Fruit fly (Drosophila melanogaster) whole organism, prepupa: ENCODE data around the gene CG13390.

Experiments used
- Blimp-1 ChIP-seq: fragments of 200-800 bp; sonication (Bioruptor generic); optimal IDR thresholded peaks from 3 replicates; lab custom pipeline; 2017; ENCODE audit warnings: missing biosample characterization, missing genetic modification characterization, mild to moderate bottlenecking, moderate library complexity, missing genetic modification reagents
- CG10669 ChIP-seq: fragments of 200-800 bp; sonication (Bioruptor generic); optimal IDR thresholded peaks from 3 replicates; lab custom pipeline; 2018; ENCODE audit warnings: missing biosample characterization, mild to moderate bottlenecking, missing genetic modification characterization, moderate library complexity
- CG11762 ChIP-seq: fragments of 200-800 bp; sonication (Bioruptor generic); optimal IDR thresholded peaks from 3 replicates; lab custom pipeline; 2016; ENCODE audit warnings: missing biosample characterization, missing genetic modification characterization; ENCODE audit not compliant: insufficient read depth
- CG8319 ChIP-seq: fragments of 200-800 bp; sonication (Bioruptor generic); optimal IDR thresholded peaks from 3 replicates; lab custom pipeline; 2016; ENCODE audit warnings: missing biosample characterization, missing genetic modification characterization
- CG8632 ChIP-seq: fragments of 200-800 bp; sonication (Bioruptor generic); optimal IDR thresholded peaks from 3 replicates; lab custom pipeline; 2016; ENCODE audit warnings: missing biosample characterization, missing genetic modification characterization
- CG9139 ChIP-seq: fragments of 200-800 bp; sonication (Bioruptor generic); optimal IDR thresholded peaks from 3 replicates; lab custom pipeline; 2017; ENCODE audit warnings: missing biosample characterization, mild to moderate bottlenecking, missing genetic modification characterization
- Eip75B ChIP-seq: fragments of 200-800 bp; sonication (Bioruptor generic); optimal IDR thresholded peaks from 3 replicates; lab custom pipeline; 2016; ENCODE audit warnings: missing biosample characterization, missing genetic modification characterization
- Hr39 ChIP-seq: fragments of 200-800 bp; sonication (Bioruptor generic); optimal IDR thresholded peaks from 2 replicates; lab custom pipeline; 2016; ENCODE audit warnings: missing biosample characterization, missing genetic modification characterization
- Sox102F ChIP-seq: fragments of 200-800 bp; sonication (Bioruptor generic); optimal IDR thresholded peaks from 2 replicates; lab custom pipeline; 2016; ENCODE audit warnings: missing biosample characterization, mild to moderate bottlenecking, missing genetic modification characterization
- dsx ChIP-seq: fragments of 200-800 bp; optimal IDR thresholded peaks from 3 replicates; lab custom pipeline; 2019; ENCODE audit warnings: missing biosample characterization, mild to moderate bottlenecking, missing genetic modification characterization, moderate library complexity; ENCODE audit not compliant: poor library complexity, severe bottlenecking
- fd59A ChIP-seq: fragments of 200-800 bp; sonication (Bioruptor generic); optimal IDR thresholded peaks from 2 replicates; lab custom pipeline; 2017; ENCODE audit warnings: missing biosample characterization, mild to moderate bottlenecking, missing genetic modification characterization, missing genetic modification reagents

dm6 chr2L:8425962-8426759 is 49.6 kb upstream of the CG13390 start:
- no peak for TF ChIP-seq fd59A (GFP tag; lab: Kevin White, UChicago)
- TF ChIP-seq Hr39 (GFP tag; lab: Kevin White, UChicago): no peak
- TF ChIP-seq Blimp-1 (GFP tag; lab: Kevin White, UChicago): no peak
- TF ChIP-seq CG11762 (GFP tag; lab: Kevin White, UChicago): no peak
- TF ChIP-seq dsx (GFP tag; lab: Kevin White, UChicago): no peak
- no peak for TF ChIP-seq CG8319 (GFP tag; lab: Kevin White, UChicago)
- TF ChIP-seq Sox102F (GFP tag; lab: Kevin White, UChicago): no peak
- no peak for TF ChIP-seq CG9139 (GFP tag; lab: Kevin White, UChicago)
- TF ChIP-seq CG10669 (GFP tag; lab: Kevin White, UChicago): no peak
- no peak for TF ChIP-seq CG8632 (GFP tag; lab: Kevin White, UChicago)
- no peak for TF ChIP-seq Eip75B (GFP tag; lab: Kevin White, UChicago)
